Worm (Caenorhabditis elegans) whole organism, late embryonic: ENCODE measurements around the gene B0273.1.

Source experiments
- C38D4.7 ChIP-seq: fragments of 200-800 bp; sonication (Bioruptor generic); optimal IDR thresholded peaks from 2 replicates; lab custom pipeline; 2018; ENCODE audit warnings: mild to moderate bottlenecking, missing genetic modification characterization, moderate library complexity, missing compliant biosample characterization
- F13H6.1 ChIP-seq: sonication (generic microtip); optimal IDR thresholded peaks from 2 replicates; lab custom pipeline; 2016; ENCODE audit warnings: missing genetic modification characterization, missing compliant biosample characterization
- Y22D7AL.16 ChIP-seq: sonication (generic microtip); optimal IDR thresholded peaks from 2 replicates; lab custom pipeline; 2016; ENCODE audit warnings: missing genetic modification characterization, missing compliant biosample characterization
- ahr-1 ChIP-seq: sonication (generic microtip); optimal IDR thresholded peaks from 2 replicates; lab custom pipeline; 2016; ENCODE audit warnings: missing genetic modification characterization, missing compliant biosample characterization
- ceh-14 ChIP-seq: sonication (generic microtip); optimal IDR thresholded peaks from 2 replicates; lab custom pipeline; 2016; ENCODE audit warnings: missing genotype, missing genetic modification characterization, missing compliant biosample characterization
- ceh-2 ChIP-seq: sonication (generic microtip); optimal IDR thresholded peaks from 2 replicates; lab custom pipeline; 2016; ENCODE audit warnings: missing genotype, missing genetic modification characterization, missing compliant biosample characterization
- ceh-22 ChIP-seq: sonication (generic microtip); optimal IDR thresholded peaks from 2 replicates; lab custom pipeline; 2017; ENCODE audit warnings: missing biosample characterization, missing genetic modification characterization
- ceh-24 ChIP-seq: sonication (generic microtip); optimal IDR thresholded peaks from 2 replicates; lab custom pipeline; 2016; ENCODE audit warnings: mild to moderate bottlenecking, missing genetic modification characterization, missing compliant biosample characterization
- ceh-30 ChIP-seq: fragments of 150-350 bp; optimal IDR thresholded peaks from 2 replicates; lab custom pipeline; 2014; ENCODE audit warnings: missing biosample characterization, missing genetic modification characterization
- ceh-31 ChIP-seq: sonication (generic microtip); optimal IDR thresholded peaks from 2 replicates; lab custom pipeline; 2016; ENCODE audit warnings: missing genetic modification characterization, missing compliant biosample characterization
- ceh-45 ChIP-seq: fragments of 200-800 bp; sonication (Bioruptor generic); IDR thresholded peaks from 2 replicates; pipeline ENCODE4 v1.3.6; 2022; ENCODE audit warnings: missing genetic modification reagents, missing genetic modification characterization, missing compliant biosample characterization
- ceh-48 ChIP-seq: sonication (generic microtip); optimal IDR thresholded peaks from 2 replicates; lab custom pipeline; 2016; ENCODE audit warnings: missing genetic modification characterization, inconsistent platforms, missing compliant biosample characterization
- ceh-6 ChIP-seq: fragments of 200-800 bp; sonication (Bioruptor generic); optimal IDR thresholded peaks from 2 replicates; lab custom pipeline; 2018; ENCODE audit warnings: mild to moderate bottlenecking, missing genetic modification characterization, missing compliant biosample characterization
- ceh-9 ChIP-seq: sonication (generic microtip); optimal IDR thresholded peaks from 2 replicates; lab custom pipeline; 2016; ENCODE audit warnings: mild to moderate bottlenecking, missing genetic modification characterization, inconsistent platforms, missing compliant biosample characterization
- dmd-4 ChIP-seq: sonication (generic microtip); optimal IDR thresholded peaks from 2 replicates; lab custom pipeline; 2016; ENCODE audit warnings: borderline replicate concordance, missing genetic modification characterization, missing compliant biosample characterization
- elt-2 ChIP-seq: sonication (generic microtip); optimal IDR thresholded peaks from 2 replicates; lab custom pipeline; 2016; ENCODE audit warnings: missing genetic modification reagents, missing genetic modification characterization, missing compliant biosample characterization
- ets-4 ChIP-seq: sonication (generic microtip); optimal IDR thresholded peaks from 2 replicates; lab custom pipeline; 2016; ENCODE audit warnings: missing genetic modification characterization, missing compliant biosample characterization
- eyg-1 ChIP-seq: sonication (generic microtip); optimal IDR thresholded peaks from 2 replicates; lab custom pipeline; 2016; ENCODE audit warnings: missing genotype, missing genetic modification characterization, missing compliant biosample characterization
- fax-1 ChIP-seq: sonication (generic microtip); optimal IDR thresholded peaks from 2 replicates; lab custom pipeline; 2016; ENCODE audit warnings: missing genotype, missing genetic modification characterization, missing compliant biosample characterization
- fkh-10 ChIP-seq: fragments of 150-350 bp; optimal IDR thresholded peaks from 2 replicates; lab custom pipeline; 2014; ENCODE audit warnings: missing biosample characterization, missing genetic modification reagents, missing genetic modification characterization
- fkh-6 ChIP-seq: sonication (generic microtip); optimal IDR thresholded peaks from 2 replicates; lab custom pipeline; 2016; ENCODE audit warnings: missing genetic modification characterization, missing compliant biosample characterization
- gmeb-2 ChIP-seq: sonication (generic microtip); optimal IDR thresholded peaks from 2 replicates; lab custom pipeline; 2016; ENCODE audit warnings: missing genetic modification characterization, inconsistent platforms, missing compliant biosample characterization
- hlh-13 ChIP-seq: fragments of 200-800 bp; sonication (Bioruptor generic); optimal IDR thresholded peaks from 2 replicates; lab custom pipeline; 2018; ENCODE audit warnings: mild to moderate bottlenecking, missing genetic modification characterization, missing compliant biosample characterization
- hlh-6 ChIP-seq: sonication (generic microtip); optimal IDR thresholded peaks from 2 replicates; lab custom pipeline; 2016; ENCODE audit warnings: missing genotype, missing genetic modification characterization, missing compliant biosample characterization
- hlh-8 ChIP-seq: sonication (generic microtip); optimal IDR thresholded peaks from 2 replicates; lab custom pipeline; 2016; ENCODE audit warnings: missing genotype, missing genetic modification characterization, missing compliant biosample characterization
- lin-11 ChIP-seq: fragments of 200-800 bp; sonication (Bioruptor generic); optimal IDR thresholded peaks from 2 replicates; lab custom pipeline; 2018; ENCODE audit warnings: mild to moderate bottlenecking, missing genetic modification characterization, missing compliant biosample characterization
- nfya-1 ChIP-seq: sonication (generic microtip); optimal IDR thresholded peaks from 2 replicates; lab custom pipeline; 2017; ENCODE audit warnings: missing genetic modification characterization, mild to moderate bottlenecking, missing compliant biosample characterization, antibody characterized with exemption, moderate library complexity
- nhr-232 ChIP-seq: sonication (generic microtip); optimal IDR thresholded peaks from 2 replicates; lab custom pipeline; 2016; ENCODE audit warnings: missing genetic modification characterization, missing compliant biosample characterization
- npax-4 ChIP-seq: sonication (generic microtip); optimal IDR thresholded peaks from 2 replicates; lab custom pipeline; 2016; ENCODE audit warnings: missing genetic modification characterization, missing compliant biosample characterization
- odd-2 ChIP-seq: sonication (generic microtip); optimal IDR thresholded peaks from 2 replicates; lab custom pipeline; 2017; ENCODE audit warnings: antibody characterized with exemption, mild to moderate bottlenecking, missing genetic modification characterization, missing compliant biosample characterization
- pha-2 ChIP-seq: sonication (generic microtip); optimal IDR thresholded peaks from 2 replicates; lab custom pipeline; 2017; ENCODE audit warnings: mild to moderate bottlenecking, missing genetic modification characterization, missing compliant biosample characterization
- pqm-1 ChIP-seq: sonication (generic microtip); optimal IDR thresholded peaks from 2 replicates; lab custom pipeline; 2016; ENCODE audit warnings: missing genetic modification characterization, missing compliant biosample characterization
- pros-1 ChIP-seq: fragments of 150-350 bp; optimal IDR thresholded peaks from 2 replicates; lab custom pipeline; 2014; ENCODE audit warnings: missing biosample characterization, missing genetic modification reagents, missing genetic modification characterization
- rnt-1 ChIP-seq: sonication (generic microtip); optimal IDR thresholded peaks from 2 replicates; lab custom pipeline; 2016; ENCODE audit warnings: missing genetic modification characterization, missing compliant biosample characterization
- sox-4 ChIP-seq: sonication (generic microtip); optimal IDR thresholded peaks from 2 replicates; lab custom pipeline; 2017; ENCODE audit warnings: mild to moderate bottlenecking, missing genetic modification characterization, inconsistent platforms, missing compliant biosample characterization
- syd-9 ChIP-seq: sonication (generic microtip); optimal IDR thresholded peaks from 2 replicates; lab custom pipeline; 2016; ENCODE audit warnings: mild to moderate bottlenecking, missing genetic modification characterization, moderate library complexity, missing compliant biosample characterization
- tbx-2 ChIP-seq: sonication (generic microtip); optimal IDR thresholded peaks from 2 replicates; lab custom pipeline; 2016; ENCODE audit warnings: missing genetic modification characterization, missing compliant biosample characterization
- zip-5 ChIP-seq: sonication (generic microtip); optimal IDR thresholded peaks from 2 replicates; lab custom pipeline; 2016; ENCODE audit warnings: missing genetic modification characterization, missing compliant biosample characterization

The B0273.1 gene

ce11 chrIV:5469739-5470138, 24.1 kb upstream of the B0273.1 start, which contains the start of gene rme-2:
TSS of gene rme-2 (plus strand) at chrIV:5470026.
- TF ChIP-seq ceh-9 (tag; lab: Kevin White, UChicago), result no peak
- TF ChIP-seq npax-4 (tag; lab: Kevin White, UChicago), result no peak
- no peak for TF ChIP-seq C38D4.7
- TF ChIP-seq nfya-1 (tag; lab: Kevin White, UChicago), result no peak
- no peak for TF ChIP-seq F13H6.1
- no peak for TF ChIP-seq hlh-8 (tag; lab: Kevin White, UChicago)
- no peak for TF ChIP-seq odd-2 (tag; lab: Kevin White, UChicago)
- no peak for TF ChIP-seq ceh-31 (tag; lab: Kevin White, UChicago)
- no peak for TF ChIP-seq fkh-10 (GFP tag; lab: Kevin White, UChicago)
- no peak for TF ChIP-seq pros-1 (tag; lab: Kevin White, UChicago)
- no peak for TF ChIP-seq nhr-232 (tag; lab: Kevin White, UChicago)
- no peak for TF ChIP-seq fkh-6
- no peak for TF ChIP-seq eyg-1 (tag; lab: Kevin White, UChicago)
- no peak for TF ChIP-seq lin-11 (tag; lab: Kevin White, UChicago)
- no peak for TF ChIP-seq ceh-22 (tag; lab: Kevin White, UChicago)
- no peak for TF ChIP-seq ceh-45 (GFP tag; lab: Robert Waterston, UW)
- TF ChIP-seq ceh-48 (tag; lab: Kevin White, UChicago), result no peak
- TF ChIP-seq ets-4 (tag; lab: Kevin White, UChicago), result no peak
- no peak for TF ChIP-seq fax-1 (tag; lab: Kevin White, UChicago)
- TF ChIP-seq, all 69 proteins: peak for 0

ce11 chrIV:5473098-5473497, 20.7 kb upstream of the B0273.1 start:
- TF ChIP-seq pqm-1 (tag; lab: Kevin White, UChicago) (no peak), fax-1 (tag; lab: Kevin White, UChicago) (no peak)

- TF ChIP-seq dmd-4 (tag; lab: Kevin White, UChicago) (no peak), ceh-24 (tag; lab: Kevin White, UChicago) (no peak), tbx-2 (tag; lab: Kevin White, UChicago) (no peak), Y22D7AL.16 (no peak), rnt-1 (no peak), hlh-6 (tag; lab: Kevin White, UChicago) (no peak), ceh-30 (no peak), ceh-2 (tag; lab: Kevin White, UChicago) (no peak), elt-2 (no peak), lin-11 (tag; lab: Kevin White, UChicago) (no peak), ahr-1 (tag; lab: Kevin White, UChicago) (no peak)
- TF ChIP-seq, all 69 proteins: peak for 0
These were observed 17.3 kb upstream of the B0273.1 start, which contains the start of gene T11F8.4 for ce11 chrIV:5476468-5476867. TSS of gene T11F8.4 (minus strand) at chrIV:5476568.

ce11 chrIV:5479289-5479688, 14.5 kb upstream of the B0273.1 start, which contains the start of gene T11F8.1:
TSS of gene T11F8.1 (plus strand) at chrIV:5479589.
- no peak for TF ChIP-seq hlh-13 (GFP tag; lab: Kevin White, UChicago)
- no peak for TF ChIP-seq ceh-6 (GFP tag; lab: Kevin White, UChicago)
- TF ChIP-seq ceh-14 (tag; lab: Kevin White, UChicago), result no peak
- no peak for TF ChIP-seq zip-5 (tag; lab: Kevin White, UChicago)

ce11 chrIV:5482231-5482630, 11.6 kb upstream of the B0273.1 start, which contains the start of gene T11F8.12:
TSS of gene T11F8.12 (minus strand) at chrIV:5482331.
- TF ChIP-seq fkh-6 (no peak), ceh-24 (tag; lab: Kevin White, UChicago) (no peak), lin-11 (tag; lab: Kevin White, UChicago) (no peak), elt-2 (no peak), dmd-4 (tag; lab: Kevin White, UChicago) (no peak), ceh-48 (tag; lab: Kevin White, UChicago) (no peak), syd-9 (tag; lab: Kevin White, UChicago) (no peak), C38D4.7 (no peak), nfya-1 (tag; lab: Kevin White, UChicago) (no peak), gmeb-2 (tag; lab: Kevin White, UChicago) (no peak), pha-2 (no peak), sox-4 (no peak), zip-5 (tag; lab: Kevin White, UChicago) (no peak)
